Worm (Caenorhabditis elegans) whole organism, L4 larva: ENCODE measurements around the gene mig-13.
A peak's percentile ranks its signal among the peaks of the same experiment; 100 is the strongest.

Experiments used
- R02D3.7 ChIP-seq: fragments of 150-350 bp; sonication (generic microtip); optimal IDR thresholded peaks from 3 replicates; lab custom pipeline; 2014; ENCODE audit warnings: missing biosample characterization, missing genetic modification characterization
- ceh-20 ChIP-seq: fragments of 200-800 bp; sonication (Bioruptor generic); IDR thresholded peaks from 2 replicates; pipeline ENCODE4 v1.3.6; 2022; ENCODE audit warnings: missing genetic modification reagents, missing genetic modification characterization, missing compliant biosample characterization
- gei-8 ChIP-seq: fragments of 200-800 bp; sonication (Bioruptor generic); optimal IDR thresholded peaks from 2 replicates; lab custom pipeline; 2018; ENCODE audit warnings: mild to moderate bottlenecking, missing genetic modification characterization, missing compliant biosample characterization
- lin-13 ChIP-seq: fragments of 150-350 bp; optimal IDR thresholded peaks from 2 replicates; lab custom pipeline; 2014; ENCODE audit warnings: missing biosample characterization, missing genetic modification reagents, missing genetic modification characterization
- mep-1 ChIP-seq: fragments of 150-350 bp; sonication (generic microtip); optimal IDR thresholded peaks from 3 replicates; lab custom pipeline; 2014; ENCODE audit warnings: missing biosample characterization, missing genetic modification characterization
- nhr-76 ChIP-seq: fragments of 150-350 bp; optimal IDR thresholded peaks from 2 replicates; lab custom pipeline; 2014; ENCODE audit warnings: missing biosample characterization, missing genetic modification characterization
- unc-130 ChIP-seq: sonication (generic microtip); optimal IDR thresholded peaks from 2 replicates; lab custom pipeline; 2016; ENCODE audit warnings: missing genetic modification reagents, missing genetic modification characterization, missing compliant biosample characterization
- zfp-2 ChIP-seq: sonication (generic microtip); optimal IDR thresholded peaks from 2 replicates; lab custom pipeline; 2016; ENCODE audit warnings: mild to moderate bottlenecking, missing genetic modification characterization, missing compliant biosample characterization

DNA sequence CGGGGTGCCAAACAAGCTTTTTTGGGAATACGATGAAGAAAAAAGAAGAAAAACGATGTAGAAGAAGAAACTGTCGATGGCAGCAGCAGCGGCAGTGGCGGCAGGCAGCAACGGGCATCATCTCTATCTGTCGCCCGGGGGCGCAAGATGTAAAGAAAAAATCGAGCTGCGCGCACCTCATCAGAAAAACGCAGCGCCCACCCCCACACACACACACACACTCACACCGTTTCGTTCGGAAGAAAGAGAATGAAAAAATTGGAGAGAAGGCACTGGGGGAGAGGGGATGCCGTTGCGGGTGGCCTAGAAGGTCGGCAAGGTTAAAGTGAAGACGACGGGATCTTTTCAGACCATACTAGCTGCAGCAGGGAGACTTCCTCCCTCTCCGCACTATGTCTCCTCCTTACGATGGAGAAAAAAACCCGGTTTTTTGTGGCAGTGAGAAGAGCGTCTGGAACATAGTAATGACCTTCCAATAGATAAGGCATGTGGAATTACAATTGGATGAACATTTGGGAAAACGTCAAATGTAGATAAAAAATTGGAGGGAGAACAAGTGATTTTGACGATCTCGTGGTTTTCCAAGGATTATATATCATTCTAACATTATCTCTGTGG is 13.3 kb upstream of the mig-13 start:
- TF ChIP-seq zfp-2 (no peak), gei-8 (GFP tag; lab: Kevin White, UChicago) (no peak), unc-130 (GFP tag; lab: Kevin White, UChicago) (no peak), nhr-76 (no peak), ceh-20 (GFP tag; lab: Robert Waterston, UW) (no peak), lin-13 (GFP tag; lab: Kevin White, UChicago) (no peak), mep-1 (tag; lab: Kevin White, UChicago) (peak; percentile 17), R02D3.7 (tag; lab: Kevin White, UChicago) (no peak)
